Worm (Caenorhabditis elegans): ENCODE measurements around the gene dnj-10.

The dnj-10 gene

ce11 chrIII:8658367-8658761 is 27.4 kb downstream of the dnj-10 start (continued):
- peak; percentile 47; the same call in 1 of the 2 replicates for TF ChIP-seq pbrm-1 (GFP tag; IDR thresholded peaks at IDR 0.05)
- no peak for TF ChIP-seq ztf-28 (GFP tag; IDR thresholded peaks at IDR 0.05)
- peak; percentile 12 for TF ChIP-seq snpc-3.4 (tag; optimal IDR thresholded peaks at IDR 0.05)
- TF ChIP-seq egrh-3 (GFP tag; IDR thresholded peaks at IDR 0.05): 0 out of 2 replicates have a peak, but pooled peaks have one; percentile 8
- TF ChIP-seq hmg-1.2 (GFP tag; IDR thresholded peaks at IDR 0.05): peak; percentile 58
- TF ChIP-seq let-607 (tag; optimal IDR thresholded peaks at IDR 0.05): peak in 1 of 2 experiments; percentile 85
- TF ChIP-seq unc-62 (GFP tag; optimal IDR thresholded peaks at IDR 0.05): peak; percentile 35
- TF ChIP-seq atf-7 (tag; optimal IDR thresholded peaks at IDR 0.05): peak; percentile 77
- TF ChIP-seq hlh-12 (tag; optimal IDR thresholded peaks at IDR 0.05): no peak
- TF ChIP-seq ztf-6 (GFP tag; IDR thresholded peaks at IDR 0.05): no peak
- TF ChIP-seq zfh-2 (GFP tag; conservative IDR thresholded peaks at IDR 0.05): no peak

- no peak for TF ChIP-seq F33H1.4 (GFP tag; IDR thresholded peaks at IDR 0.05)
- no peak for TF ChIP-seq die-1 (tag; optimal IDR thresholded peaks at IDR 0.05)
- no peak for TF ChIP-seq bed-2 (GFP tag; IDR thresholded peaks at IDR 0.05)
- TF ChIP-seq hsf-1 (GFP tag; IDR thresholded peaks at IDR 0.05): no peak
- TF ChIP-seq dpff-1 (tag; optimal IDR thresholded peaks at IDR 0.05): no peak
- TF ChIP-seq ama-1 (optimal IDR thresholded peaks at IDR 0.05): no peak
- TF ChIP-seq ama-1 (GFP tag; optimal IDR thresholded peaks at IDR 0.05): no peak
- no peak for TF ChIP-seq Y95B8A.8 (GFP tag; IDR thresholded peaks at IDR 0.05)
Observed at ce11 chrIII:8663143-8663542, 32.2 kb downstream of the dnj-10 start.

ce11 chrIII:8664897-8665388 is 34.0 kb downstream of the dnj-10 start, which contains the start of gene F22B7.1:
F22B7.1 (plus strand) TSS chrIII:8665338.
- TF ChIP-seq ZK185.1 (tag; optimal IDR thresholded peaks at IDR 0.05; ENCODE audit: poor library complexity, severe bottlenecking): no peak
- TF ChIP-seq B0035.1 (tag; optimal IDR thresholded peaks at IDR 0.05): no peak
- no peak for TF ChIP-seq fkh-3 (tag; optimal IDR thresholded peaks at IDR 0.05)
- TF ChIP-seq snpc-3.4 (tag; optimal IDR thresholded peaks at IDR 0.05): no peak
- TF ChIP-seq sptf-2 (GFP tag; optimal IDR thresholded peaks at IDR 0.05): no peak
- no peak for TF ChIP-seq Y95B8A.8 (GFP tag; IDR thresholded peaks at IDR 0.05)
- no peak for TF ChIP-seq pha-4 (tag; optimal IDR thresholded peaks at IDR 0.05)
- no peak for TF ChIP-seq lag-1 (GFP tag; IDR thresholded peaks at IDR 0.05)
- no peak for TF ChIP-seq attf-5 (GFP tag; optimal IDR thresholded peaks at IDR 0.05)
- no peak for TF ChIP-seq F57A8.1 (GFP tag; optimal IDR thresholded peaks at IDR 0.05)
- no peak for TF ChIP-seq hlh-12 (tag; optimal IDR thresholded peaks at IDR 0.05)
- no peak for TF ChIP-seq sdz-38 (tag; optimal IDR thresholded peaks at IDR 0.05)
- TF ChIP-seq ceh-100 (GFP tag; IDR thresholded peaks at IDR 0.05): no peak
- no peak for TF ChIP-seq gei-17 (GFP tag; optimal IDR thresholded peaks at IDR 0.05)
- no peak for TF ChIP-seq chd-7 (tag; optimal IDR thresholded peaks at IDR 0.05)
- no peak for TF ChIP-seq Y79H2A.3 (GFP tag; conservative IDR thresholded peaks at IDR 0.05)
- TF ChIP-seq F49E8.2 (tag; optimal IDR thresholded peaks at IDR 0.05; ENCODE audit: insufficient read depth): no peak

- TF ChIP-seq let-607 (tag; optimal IDR thresholded peaks at IDR 0.05) (no peak), Y53F4B.3 (GFP tag; IDR thresholded peaks at IDR 0.05) (no peak), cebp-2 (GFP tag; IDR thresholded peaks at IDR 0.05) (no peak), ztf-18 (tag; optimal IDR thresholded peaks at IDR 0.05) (no peak), B0336.3 (GFP tag; IDR thresholded peaks at IDR 0.05) (no peak), fkh-3 (tag; optimal IDR thresholded peaks at IDR 0.05) (no peak), rpc-1 (optimal IDR thresholded peaks at IDR 0.05) (no peak), rpc-1 (tag; optimal IDR thresholded peaks at IDR 0.05) (no peak), B0019.2 (GFP tag; conservative IDR thresholded peaks at IDR 0.05) (no peak), F33H1.4 (GFP tag; IDR thresholded peaks at IDR 0.05) (no peak), athp-1 (tag; optimal IDR thresholded peaks at IDR 0.05) (no peak), efl-1 (GFP tag; optimal IDR thresholded peaks at IDR 0.05) (no peak)
Observed at ce11 chrIII:8667382-8667781, 36.4 kb downstream of the dnj-10 start, which contains the start of gene dpy-19. dpy-19 (minus strand) TSS chrIII:8667482.

Measured in whole organism, young adult.